Fruit fly (Drosophila melanogaster) whole organism, wandering third instar larva: Measurements from ENCODE around the gene Rnmt.
A peak's percentile ranks its signal among the peaks of the same experiment; 100 is the strongest.

Experiments
- Abd-B ChIP-seq: fragments of >200 bp; optimal IDR thresholded peaks from 2 replicates; lab custom pipeline; 2017; ENCODE audit warnings: missing biosample characterization, missing genetic modification characterization
- CG32264 ChIP-seq: fragments of 200-800 bp; sonication (Bioruptor generic); optimal IDR thresholded peaks from 2 replicates; lab custom pipeline; 2016; ENCODE audit warnings: missing biosample characterization, missing genetic modification characterization
- CG9705 ChIP-seq: fragments of 200-800 bp; sonication (Bioruptor generic); optimal IDR thresholded peaks from 2 replicates; lab custom pipeline; 2018; ENCODE audit warnings: missing biosample characterization, mild to moderate bottlenecking, missing genetic modification characterization
- CrebA ChIP-seq: fragments of 200-800 bp; sonication (Bioruptor generic); optimal IDR thresholded peaks from 2 replicates; lab custom pipeline; 2016; ENCODE audit warnings: missing biosample characterization, mild to moderate bottlenecking, missing genetic modification characterization, borderline replicate concordance
- Dfd ChIP-seq: fragments of >200 bp; optimal IDR thresholded peaks from 2 replicates; lab custom pipeline; 2017; ENCODE audit warnings: missing biosample characterization, missing genetic modification characterization
- Dif ChIP-seq: fragments of 200-275, 200-300 bp; sonication (Bioruptor generic); optimal IDR thresholded peaks from 2 replicates; lab custom pipeline; 2018; ENCODE audit warnings: missing biosample characterization, missing genetic modification characterization; ENCODE audit not compliant: partially characterized antibody
- GATAd ChIP-seq: sonication (Bioruptor generic); optimal IDR thresholded peaks from 2 replicates; lab custom pipeline; 2016; ENCODE audit warnings: missing biosample characterization, missing genetic modification characterization
- HLH106 ChIP-seq: fragments of 200-800 bp; optimal IDR thresholded peaks from 3 replicates; lab custom pipeline; 2019; ENCODE audit warnings: missing biosample characterization, mild to moderate bottlenecking, missing genetic modification characterization, moderate library complexity
- Hnf4 ChIP-seq: fragments of 200-800 bp; sonication (Bioruptor generic); optimal IDR thresholded peaks from 2 replicates; lab custom pipeline; 2016; ENCODE audit warnings: missing biosample characterization, mild to moderate bottlenecking, missing genetic modification characterization
- Hr78 ChIP-seq: fragments of >200 bp; optimal IDR thresholded peaks from 2 replicates; lab custom pipeline; 2017; ENCODE audit warnings: missing biosample characterization, missing genetic modification characterization
- Hr83 ChIP-seq: fragments of 200-300 bp; sonication (Bioruptor generic); optimal IDR thresholded peaks from 2 replicates; lab custom pipeline; 2016; ENCODE audit warnings: missing biosample characterization, mild to moderate bottlenecking, missing genetic modification characterization, moderate library complexity; ENCODE audit not compliant: poor library complexity, severe bottlenecking
- Jra ChIP-seq: sonication (Bioruptor generic); optimal IDR thresholded peaks from 2 replicates; lab custom pipeline; 2016; ENCODE audit warnings: missing biosample characterization, missing genetic modification characterization
- Mio ChIP-seq: sonication (Bioruptor generic); optimal IDR thresholded peaks from 2 replicates; lab custom pipeline; 2016; ENCODE audit warnings: missing biosample characterization, missing genetic modification characterization
- Myc ChIP-seq: fragments of >200 bp; optimal IDR thresholded peaks from 2 replicates; lab custom pipeline; 2017
- N ChIP-seq: fragments of >200 bp; optimal IDR thresholded peaks from 2 replicates; lab custom pipeline; 2018; ENCODE audit warnings: missing biosample characterization, missing external identifiers, missing genetic modification characterization
- OdsH ChIP-seq: fragments of 200-800 bp; sonication (Bioruptor generic); optimal IDR thresholded peaks from 2 replicates; lab custom pipeline; 2016; ENCODE audit warnings: missing biosample characterization, mild to moderate bottlenecking, missing genetic modification characterization
- Rel ChIP-seq, 2 experiments: fragments of 200-800 bp; sonication (Bioruptor generic) in 1 of 2; optimal IDR thresholded peaks; 2 replicates in 1 of 2; 3 replicates in 1 of 2; lab custom pipeline; 2016 to 2019; ENCODE audit warnings: mild to moderate bottlenecking in 2 of 2, missing biosample characterization in 2 of 2, missing genetic modification characterization in 2 of 2, moderate library complexity in 1 of 2
- Sp1 ChIP-seq: fragments of 200-800 bp; sonication (Bioruptor generic); optimal IDR thresholded peaks from 3 replicates; lab custom pipeline; 2019; ENCODE audit warnings: missing biosample characterization, mild to moderate bottlenecking, missing genetic modification characterization, moderate library complexity
- Vsx2 ChIP-seq: fragments of 200-300, 225-300 bp; sonication (Bioruptor generic); optimal IDR thresholded peaks from 2 replicates; lab custom pipeline; 2018; ENCODE audit warnings: missing biosample characterization, missing genetic modification characterization; ENCODE audit not compliant: partially characterized antibody
- br ChIP-seq: fragments of 200-800 bp; sonication (Bioruptor generic); optimal IDR thresholded peaks from 2 replicates; lab custom pipeline; 2016; ENCODE audit warnings: missing biosample characterization, missing genetic modification characterization
- brk ChIP-seq: fragments of 200-800 bp; sonication (Bioruptor generic); optimal IDR thresholded peaks from 2 replicates; lab custom pipeline; 2016; ENCODE audit warnings: missing biosample characterization, mild to moderate bottlenecking, missing genetic modification characterization
- dl ChIP-seq, 2 experiments: fragments of 175-275, 200-275 bp in 1 of 2; fragments of 200-275 bp in 1 of 2; sonication (Bioruptor generic); optimal IDR thresholded peaks; lab custom pipeline; 2018; ENCODE audit warnings: mild to moderate bottlenecking in 2 of 2, missing biosample characterization in 2 of 2, missing genetic modification characterization in 2 of 2, moderate library complexity in 2 of 2; ENCODE audit not compliant: partially characterized antibody in 2 of 2, insufficient read depth in 1 of 2
- dmrt93B ChIP-seq: fragments of 200-800 bp; sonication (Bioruptor generic); optimal IDR thresholded peaks from 2 replicates; lab custom pipeline; 2018; ENCODE audit warnings: missing biosample characterization, mild to moderate bottlenecking, missing genetic modification characterization
- dsf ChIP-seq: sonication (Bioruptor generic); optimal IDR thresholded peaks from 2 replicates; lab custom pipeline; 2016; ENCODE audit warnings: missing biosample characterization, missing genetic modification characterization, borderline replicate concordance
- ey ChIP-seq: fragments of 200-800 bp; sonication (Bioruptor generic); optimal IDR thresholded peaks from 2 replicates; lab custom pipeline; 2016; ENCODE audit warnings: missing biosample characterization, missing genetic modification characterization
- foxo ChIP-seq, 2 experiments: fragments of 200-800 bp; sonication (Bioruptor generic); optimal IDR thresholded peaks; 2 replicates in 1 of 2; 3 replicates in 1 of 2; lab custom pipeline; 2016 to 2017; ENCODE audit warnings: missing biosample characterization in 2 of 2, missing genetic modification characterization in 2 of 2
- fru ChIP-seq: fragments of 200-800 bp; sonication (Bioruptor generic); optimal IDR thresholded peaks from 3 replicates; lab custom pipeline; 2016; ENCODE audit warnings: missing biosample characterization, mild to moderate bottlenecking, missing genetic modification characterization
- h ChIP-seq: fragments of 200-800 bp; sonication (Bioruptor generic); optimal IDR thresholded peaks from 3 replicates; lab custom pipeline; 2016; ENCODE audit warnings: missing biosample characterization, mild to moderate bottlenecking, missing genetic modification characterization
- jim ChIP-seq: fragments of 175-275, 200-325 bp; sonication (Bioruptor generic); optimal IDR thresholded peaks from 2 replicates; lab custom pipeline; 2016; ENCODE audit warnings: missing biosample characterization, mild to moderate bottlenecking, missing genetic modification characterization
- lola ChIP-seq: fragments of >200 bp; optimal IDR thresholded peaks from 2 replicates; lab custom pipeline; 2017; ENCODE audit warnings: missing biosample characterization, missing genetic modification characterization
- pan ChIP-seq: fragments of >200 bp; optimal IDR thresholded peaks from 2 replicates; lab custom pipeline; 2017
- psq ChIP-seq: fragments of 200-800 bp; sonication (Bioruptor generic); optimal IDR thresholded peaks from 3 replicates; lab custom pipeline; 2017; ENCODE audit warnings: missing biosample characterization, mild to moderate bottlenecking, missing genetic modification characterization, moderate library complexity
- rgr ChIP-seq: fragments of 200-800 bp; sonication (Bioruptor generic); optimal IDR thresholded peaks from 3 replicates; lab custom pipeline; 2016; ENCODE audit warnings: missing biosample characterization, mild to moderate bottlenecking, missing genetic modification characterization
- sage ChIP-seq: fragments of 200-800 bp; sonication (Bioruptor generic); optimal IDR thresholded peaks from 2 replicates; lab custom pipeline; 2016; ENCODE audit warnings: missing biosample characterization, mild to moderate bottlenecking, missing genetic modification characterization
- sv ChIP-seq: fragments of 200-800 bp; sonication (Bioruptor generic); optimal IDR thresholded peaks from 3 replicates; lab custom pipeline; 2016; ENCODE audit warnings: missing biosample characterization, missing genetic modification characterization
- tai ChIP-seq: sonication (Bioruptor generic); optimal IDR thresholded peaks from 2 replicates; lab custom pipeline; 2016; ENCODE audit warnings: missing biosample characterization, missing genetic modification characterization
- usp ChIP-seq: fragments of >200 bp; optimal IDR thresholded peaks from 2 replicates; lab custom pipeline; 2017; ENCODE audit warnings: missing biosample characterization, missing genetic modification characterization
- woc ChIP-seq: sonication (Bioruptor generic); optimal IDR thresholded peaks from 2 replicates; lab custom pipeline; 2016; ENCODE audit warnings: missing biosample characterization, mild to moderate bottlenecking, missing genetic modification characterization

The Rnmt gene

dm6 chr2L:15056359-15057220 lies 46.9 kb downstream of the Rnmt start:
- TF ChIP-seq br (GFP tag; lab: Kevin White, UChicago) (peak; percentile 70), sv (GFP tag; lab: Kevin White, UChicago) (peak; percentile 48), brk (peak; percentile 61), Jra (GFP tag; lab: Kevin White, UChicago) (peak; percentile 6), dsf (no peak), Sp1 (GFP tag; lab: Kevin White, UChicago) (peak; percentile 83), Mio (GFP tag; lab: Kevin White, UChicago) (no peak), psq (GFP tag; lab: Kevin White, UChicago) (peak; percentile 81), Hnf4 (GFP tag; lab: Kevin White, UChicago) (peak; percentile 66), Dfd (no peak), Vsx2 (GFP tag; lab: Kevin White, UChicago) (peak; percentile 65), rgr (GFP tag; lab: Kevin White, UChicago) (peak; percentile 85), N (GFP tag; lab: Kevin White, UChicago) (peak; percentile 43), pan (lab: Kevin White, UChicago) (no peak), tai (no peak), fru (GFP tag; lab: Kevin White, UChicago) (peak; percentile 80), usp (no peak), sage (GFP tag; lab: Kevin White, UChicago) (peak; percentile 60), GATAd (GFP tag; lab: Kevin White, UChicago) (no peak), jim (GFP tag; lab: Kevin White, UChicago) (no peak), Dif (peak; percentile 89), dmrt93B (peak; percentile 75), Myc (no peak), CG32264 (GFP tag; lab: Kevin White, UChicago) (no peak), h (GFP tag; lab: Kevin White, UChicago) (peak; percentile 84), foxo (GFP tag; optimal IDR thresholded peaks at IDR 0.05; lab: Kevin White, UChicago) (peak in 1 of 2 experiments; percentile 88), Rel (GFP tag; optimal IDR thresholded peaks at IDR 0.05; lab: Kevin White, UChicago) (no peak), Rel (tag; optimal IDR thresholded peaks at IDR 0.05; lab: Kevin White, UChicago) (peak; percentile 13), ey (GFP tag; lab: Kevin White, UChicago) (peak; percentile 69), OdsH (GFP tag; lab: Kevin White, UChicago) (peak; percentile 81), CG9705 (GFP tag; lab: Kevin White, UChicago) (peak; percentile 62), woc (peak; percentile 79), lola (GFP tag; lab: Kevin White, UChicago) (no peak), dl (GFP tag; optimal IDR thresholded peaks at IDR 0.05; lab: Kevin White, UChicago; ENCODE audit: insufficient read depth in 1 of 2, partially characterized antibody in 2 of 2) (peak; percentile 24 to 85), Hr78 (no peak), Abd-B (no peak), CrebA (no peak), HLH106 (tag; lab: Kevin White, UChicago) (peak; percentile 84), Hr83 (GFP tag; lab: Kevin White, UChicago) (peak; percentile 19)

dm6 chr2L:15057225-15058117 lies 47.7 kb downstream of the Rnmt start, which contains the start of gene ck:
TSS of gene ck (minus strand) at chr2L:15057862.
- TF ChIP-seq Dfd: no peak
- no peak for TF ChIP-seq Rel (GFP tag; optimal IDR thresholded peaks at IDR 0.05; lab: Kevin White, UChicago)
- TF ChIP-seq Rel (tag; optimal IDR thresholded peaks at IDR 0.05; lab: Kevin White, UChicago): peak; percentile 39
